Worm (Caenorhabditis elegans): ENCODE results near the gene srh-123.

Gene srh-123

ce11 chrV:17476490-17476889, 2.7 kb downstream of the srh-123 start, which contains the start of gene srbc-61:
TSS of gene srbc-61 (plus strand) at chrV:17476790.
- TF ChIP-seq ceh-32 (tag; optimal IDR thresholded peaks at IDR 0.05; ENCODE audit: poor library complexity) = no peak
- no peak for TF ChIP-seq hlh-11 (tag; optimal IDR thresholded peaks at IDR 0.05)
- TF ChIP-seq php-3 (GFP tag; IDR thresholded peaks at IDR 0.05) = no peak
- no peak for TF ChIP-seq mdt-29 (GFP tag; IDR thresholded peaks at IDR 0.05)
- TF ChIP-seq arid-1 (GFP tag; conservative IDR thresholded peaks at IDR 0.05) = no peak
- TF ChIP-seq madf-9 (GFP tag; conservative IDR thresholded peaks at IDR 0.05) = no peak
- no peak for TF ChIP-seq nhr-10 (tag; optimal IDR thresholded peaks at IDR 0.05)
- TF ChIP-seq lin-29 (GFP tag; IDR thresholded peaks at IDR 0.05) = no peak
- TF ChIP-seq nhr-77 (tag; optimal IDR thresholded peaks at IDR 0.05) = no peak
- no peak for TF ChIP-seq rbr-2 (tag; optimal IDR thresholded peaks at IDR 0.05)
- TF ChIP-seq cey-2 (tag; optimal IDR thresholded peaks at IDR 0.05; ENCODE audit: borderline replicate concordance, insufficient read depth) = no peak
- TF ChIP-seq Y75B8A.6 (GFP tag; IDR thresholded peaks at IDR 0.05) = no peak
- no peak for TF ChIP-seq jun-1 (tag; optimal IDR thresholded peaks at IDR 0.05)
- TF ChIP-seq daf-8 (GFP tag; IDR thresholded peaks at IDR 0.05) = no peak
- no peak for TF ChIP-seq attf-4 (tag; optimal IDR thresholded peaks at IDR 0.05)
- TF ChIP-seq egl-27 (tag; optimal IDR thresholded peaks at IDR 0.05) = no peak
- TF ChIP-seq zip-11 (GFP tag; IDR thresholded peaks at IDR 0.05) = no peak
- no peak for TF ChIP-seq ztf-7 (tag; optimal IDR thresholded peaks at IDR 0.05)
- TF ChIP-seq nhr-48 (tag; optimal IDR thresholded peaks at IDR 0.05) = no peak

- TF ChIP-seq pqm-1 (tag; optimal IDR thresholded peaks at IDR 0.05) = no peak
- no peak for TF ChIP-seq dpl-1 (GFP tag; optimal IDR thresholded peaks at IDR 0.05)
- TF ChIP-seq nhr-42 (GFP tag; IDR thresholded peaks at IDR 0.05) = no peak
- TF ChIP-seq F49E8.2 (tag; optimal IDR thresholded peaks at IDR 0.05; ENCODE audit: borderline replicate concordance) = no peak
- TF ChIP-seq saeg-2 (GFP tag; IDR thresholded peaks at IDR 0.05) = no peak
- no peak for TF ChIP-seq cey-2 (tag; optimal IDR thresholded peaks at IDR 0.05; ENCODE audit: borderline replicate concordance, insufficient read depth)
- TF ChIP-seq daf-8 (GFP tag; IDR thresholded peaks at IDR 0.05) = no peak
- no peak for TF ChIP-seq nhr-76 (tag; optimal IDR thresholded peaks at IDR 0.05)
- TF ChIP-seq fkh-10 (GFP tag; optimal IDR thresholded peaks at IDR 0.05) = no peak
- no peak for TF ChIP-seq fos-1 (tag; optimal IDR thresholded peaks at IDR 0.05)
- no peak for TF ChIP-seq Y75B8A.6 (GFP tag; IDR thresholded peaks at IDR 0.05)
- no peak for TF ChIP-seq arid-1 (GFP tag; conservative IDR thresholded peaks at IDR 0.05)
- TF ChIP-seq nhr-10 (tag; optimal IDR thresholded peaks at IDR 0.05) = no peak
- TF ChIP-seq zfp-3 (GFP tag; conservative IDR thresholded peaks at IDR 0.05) = no peak
- no peak for TF ChIP-seq daf-16 (GFP tag; optimal IDR thresholded peaks at IDR 0.05)
- no peak for TF ChIP-seq daf-16 (tag; optimal IDR thresholded peaks at IDR 0.05)
Measured at ce11 chrV:17485078-17485477, 11.3 kb downstream of the srh-123 start, which contains the start of gene srh-111. TSS of gene srh-111 (minus strand) at chrV:17485178.

ce11 chrV:17486034-17486433, 12.2 kb downstream of the srh-123 start, which contains the start of gene scl-24:
TSS of gene scl-24 (plus strand) at chrV:17486334.
- TF ChIP-seq aha-1 (tag) = peak; percentile 8
- TF ChIP-seq fos-1 (tag; optimal IDR thresholded peaks at IDR 0.05) = no peak

- TF ChIP-seq dpl-1 (GFP tag; optimal IDR thresholded peaks at IDR 0.05) (no peak), zag-1 (tag; optimal IDR thresholded peaks at IDR 0.05) (no peak), duxl-1 (tag; optimal IDR thresholded peaks at IDR 0.05; ENCODE audit: poor library complexity) (no peak), rbr-2 (tag; optimal IDR thresholded peaks at IDR 0.05) (no peak), attf-4 (tag; optimal IDR thresholded peaks at IDR 0.05) (no peak), F26F4.8 (GFP tag; conservative IDR thresholded peaks at IDR 0.05) (no peak), dve-1 (tag; optimal IDR thresholded peaks at IDR 0.05; ENCODE audit: insufficient read depth) (no peak), ceh-32 (tag; optimal IDR thresholded peaks at IDR 0.05; ENCODE audit: poor library complexity) (no peak), jun-1 (tag; optimal IDR thresholded peaks at IDR 0.05) (no peak), lin-29 (GFP tag; IDR thresholded peaks at IDR 0.05) (no peak), nhr-77 (tag; optimal IDR thresholded peaks at IDR 0.05) (no peak), zfp-3 (GFP tag; conservative IDR thresholded peaks at IDR 0.05) (no peak), cey-2 (tag; optimal IDR thresholded peaks at IDR 0.05; ENCODE audit: borderline replicate concordance, insufficient read depth) (no peak), saeg-2 (GFP tag; IDR thresholded peaks at IDR 0.05) (no peak)
Measured at ce11 chrV:17493732-17494131, 19.9 kb downstream of the srh-123 start, which contains the start of gene fbxa-102. TSS of gene fbxa-102 (minus strand) at chrV:17493832.

All from whole organism, L4 larva.